Fruit fly (Drosophila melanogaster) whole organism, embryonic: Measurements from ENCODE around the gene capu.

ENCODE experiments used
- Antp ChIP-seq: fragments of 200-800 bp; sonication (Bioruptor generic); optimal IDR thresholded peaks from 3 replicates; lab custom pipeline; 2016; ENCODE audit warnings: missing biosample characterization, missing genetic modification characterization
- CG1024 ChIP-seq: fragments of 200-800 bp; sonication (Bioruptor generic); IDR thresholded peaks from 2 replicates; pipeline ENCODE4 v1.3.6; 2022; ENCODE audit warnings: missing biosample characterization, missing genetic modification characterization
- CG10274 ChIP-seq: fragments of 200-800 bp; sonication (Bioruptor generic); optimal IDR thresholded peaks from 3 replicates; lab custom pipeline; 2017; ENCODE audit warnings: missing biosample characterization, mild to moderate bottlenecking, missing genetic modification characterization
- CG10543 ChIP-seq: fragments of 200-800 bp; sonication (Bioruptor generic); optimal IDR thresholded peaks from 3 replicates; lab custom pipeline; 2017; ENCODE audit warnings: missing biosample characterization, mild to moderate bottlenecking, missing genetic modification characterization, moderate library complexity
- CG11247 ChIP-seq: fragments of 200-800 bp; sonication (Bioruptor generic); IDR thresholded peaks from 2 replicates; pipeline ENCODE4 v1.3.6; 2022; ENCODE audit warnings: missing biosample characterization, missing genetic modification characterization
- CG12744 ChIP-seq: fragments of 200-800 bp; sonication (Bioruptor generic); optimal IDR thresholded peaks from 2 replicates; lab custom pipeline; 2016; ENCODE audit warnings: missing biosample characterization, missing genetic modification characterization
- CG15011 ChIP-seq: fragments of 200-800 bp; sonication (Bioruptor generic); optimal IDR thresholded peaks from 3 replicates; lab custom pipeline; 2018; ENCODE audit warnings: missing biosample characterization, mild to moderate bottlenecking, missing genetic modification characterization
- CG17359 ChIP-seq: fragments of 200-800 bp; sonication (Bioruptor generic); optimal IDR thresholded peaks from 3 replicates; lab custom pipeline; 2018; ENCODE audit warnings: missing biosample characterization, mild to moderate bottlenecking, missing genetic modification characterization, moderate library complexity
- CG17568 ChIP-seq: fragments of 200-800 bp; sonication (Bioruptor generic); optimal IDR thresholded peaks from 2 replicates; lab custom pipeline; 2018; ENCODE audit warnings: missing biosample characterization, mild to moderate bottlenecking, missing genetic modification characterization, moderate library complexity
- CG18262 ChIP-seq: fragments of 200-800 bp; optimal IDR thresholded peaks from 3 replicates; lab custom pipeline; 2019; ENCODE audit warnings: missing biosample characterization, mild to moderate bottlenecking, missing genetic modification characterization, moderate library complexity
- CG1832 ChIP-seq: fragments of 200-800 bp; sonication (Bioruptor generic); optimal IDR thresholded peaks from 2 replicates; lab custom pipeline; 2017; ENCODE audit warnings: missing biosample characterization, mild to moderate bottlenecking, missing genetic modification characterization, inconsistent platforms
- CG2202 ChIP-seq: fragments of 200-800 bp; sonication (Bioruptor generic); optimal IDR thresholded peaks from 2 replicates; lab custom pipeline; 2018; ENCODE audit warnings: missing biosample characterization, mild to moderate bottlenecking, missing genetic modification characterization
- CG2712 ChIP-seq: fragments of 200-800 bp; optimal IDR thresholded peaks from 3 replicates; lab custom pipeline; 2019; ENCODE audit warnings: missing biosample characterization, mild to moderate bottlenecking, missing genetic modification characterization, moderate library complexity
- CG3995 ChIP-seq: fragments of 200-800 bp; sonication (Bioruptor generic); optimal IDR thresholded peaks from 3 replicates; lab custom pipeline; 2016; ENCODE audit warnings: missing biosample characterization, missing genetic modification characterization
- CG4404 ChIP-seq: fragments of 200-800 bp; sonication (Bioruptor generic); IDR thresholded peaks from 2 replicates; pipeline ENCODE4 v1.3.6; 2022; ENCODE audit warnings: missing biosample characterization, missing genetic modification characterization
- CG4707 ChIP-seq: fragments of 200-800 bp; sonication (Bioruptor generic); optimal IDR thresholded peaks from 2 replicates; lab custom pipeline; 2018; ENCODE audit warnings: missing biosample characterization, mild to moderate bottlenecking, missing genetic modification characterization, moderate library complexity
- CG4854 ChIP-seq: fragments of 200-800 bp; sonication (Bioruptor generic); optimal IDR thresholded peaks from 2 replicates; lab custom pipeline; 2016; ENCODE audit warnings: missing biosample characterization, missing genetic modification characterization, inconsistent platforms
- CG7745 ChIP-seq: fragments of 200-800 bp; sonication (Bioruptor generic); optimal IDR thresholded peaks from 2 replicates; lab custom pipeline; 2018; ENCODE audit warnings: missing biosample characterization, mild to moderate bottlenecking, missing genetic modification characterization, moderate library complexity
- CG7839 ChIP-seq: fragments of 200-800 bp; sonication (Bioruptor generic); optimal IDR thresholded peaks from 3 replicates; lab custom pipeline; 2018; ENCODE audit warnings: missing biosample characterization, mild to moderate bottlenecking, missing genetic modification characterization, moderate library complexity
- CG8478 ChIP-seq: fragments of >200 bp; optimal IDR thresholded peaks from 2 replicates; lab custom pipeline; 2018
- CG9215 ChIP-seq: fragments of 200-800 bp; sonication (Bioruptor generic); IDR thresholded peaks from 2 replicates; pipeline ENCODE4 v1.3.6; 2022; ENCODE audit warnings: missing biosample characterization, missing genetic modification characterization
- CG9609 ChIP-seq: fragments of 200-800 bp; sonication (Bioruptor generic); optimal IDR thresholded peaks from 3 replicates; lab custom pipeline; 2016; ENCODE audit warnings: missing biosample characterization, missing genetic modification characterization
- CG9797 ChIP-seq: fragments of 200-800 bp; sonication (Bioruptor generic); optimal IDR thresholded peaks from 3 replicates; lab custom pipeline; 2018; ENCODE audit warnings: missing biosample characterization, mild to moderate bottlenecking, missing genetic modification characterization
- CG9876 ChIP-seq: fragments of 200-800 bp; sonication (Bioruptor generic); optimal IDR thresholded peaks from 2 replicates; lab custom pipeline; 2016; ENCODE audit warnings: missing biosample characterization, missing genetic modification characterization
- Dip3 ChIP-seq: fragments of 200-800 bp; sonication (Bioruptor generic); optimal IDR thresholded peaks from 3 replicates; lab custom pipeline; 2016; ENCODE audit warnings: missing biosample characterization, missing genetic modification characterization
- Drgx ChIP-seq: fragments of 200-800 bp; sonication (Bioruptor generic); IDR thresholded peaks from 2 replicates; pipeline ENCODE4 v1.3.6; 2022; ENCODE audit warnings: missing biosample characterization, missing genetic modification characterization
- E2f2 ChIP-seq: fragments of 200-800 bp; sonication (Bioruptor generic); IDR thresholded peaks from 2 replicates; pipeline ENCODE4 v1.3.6; 2022; ENCODE audit warnings: missing biosample characterization, missing genetic modification characterization
- Gsc ChIP-seq: fragments of 200-800 bp; sonication (Bioruptor generic); IDR thresholded peaks from 2 replicates; pipeline ENCODE4 v1.3.6; 2022; ENCODE audit warnings: missing biosample characterization, missing genetic modification characterization
- Gug ChIP-seq: fragments of 200-800 bp; sonication (Bioruptor generic); IDR thresholded peaks from 4 replicates; pipeline ENCODE4 v1.3.6; 2022; ENCODE audit warnings: missing biosample characterization, missing genetic modification characterization
- H15 ChIP-seq: fragments of 200-800 bp; sonication (Bioruptor generic); IDR thresholded peaks from 3 replicates; pipeline ENCODE4 v1.3.6; 2022; ENCODE audit warnings: missing biosample characterization, missing genetic modification characterization
- Mrtf ChIP-seq: fragments of 200-800 bp; sonication (Bioruptor generic); IDR thresholded peaks from 3 replicates; pipeline ENCODE4 v1.3.6; 2022; ENCODE audit warnings: missing biosample characterization, missing genetic modification characterization
- Neu2 ChIP-seq: fragments of 200-800 bp; sonication (Bioruptor generic); optimal IDR thresholded peaks from 3 replicates; lab custom pipeline; 2016; ENCODE audit warnings: missing biosample characterization, missing genetic modification characterization, borderline replicate concordance
- Side ChIP-seq: fragments of 200-800 bp; sonication (Bioruptor generic); optimal IDR thresholded peaks from 2 replicates; lab custom pipeline; 2016; ENCODE audit warnings: missing biosample characterization, missing genetic modification characterization
- Sry-β ChIP-seq: fragments of 200-800 bp; sonication (Bioruptor generic); optimal IDR thresholded peaks from 2 replicates; lab custom pipeline; 2018; ENCODE audit warnings: missing biosample characterization, mild to moderate bottlenecking, missing genetic modification characterization, moderate library complexity
- ab ChIP-seq: fragments of 200-800 bp; sonication (Bioruptor generic); optimal IDR thresholded peaks from 2 replicates; lab custom pipeline; 2016; ENCODE audit warnings: missing biosample characterization, missing genetic modification characterization
- croc ChIP-seq: fragments of 200-800 bp; sonication (Bioruptor generic); conservative IDR thresholded peaks from 3 replicates; pipeline ENCODE4 v1.3.6; 2022; ENCODE audit warnings: missing biosample characterization, missing genetic modification characterization
- crp ChIP-seq, 2 experiments: fragments of 200-800 bp; sonication (Bioruptor generic); optimal IDR thresholded peaks; 2 replicates in 1 of 2; 3 replicates in 1 of 2; lab custom pipeline; 2017; ENCODE audit warnings: missing biosample characterization in 2 of 2, missing genetic modification characterization in 2 of 2, mild to moderate bottlenecking in 1 of 2, moderate library complexity in 1 of 2
- dimm ChIP-seq: fragments of 200-800 bp; sonication (Bioruptor generic); IDR thresholded peaks from 2 replicates; pipeline ENCODE4 v1.3.6; 2022; ENCODE audit warnings: missing biosample characterization, missing genetic modification characterization
- dysf ChIP-seq: fragments of 200-800 bp; sonication (Bioruptor generic); IDR thresholded peaks from 3 replicates; pipeline ENCODE4 v1.3.6; 2022; ENCODE audit warnings: missing biosample characterization, missing genetic modification characterization
- grn ChIP-seq: fragments of 200-800 bp; sonication (Bioruptor generic); optimal IDR thresholded peaks from 3 replicates; lab custom pipeline; 2017; ENCODE audit warnings: missing biosample characterization, missing genetic modification characterization
- hb ChIP-seq: fragments of 200-800 bp; sonication (Bioruptor generic); IDR thresholded peaks from 3 replicates; pipeline ENCODE4 v1.3.6; 2022; ENCODE audit warnings: missing biosample characterization, missing genetic modification characterization; ENCODE audit not compliant: partially characterized antibody
- her ChIP-seq: fragments of 200-800 bp; sonication (Bioruptor generic); optimal IDR thresholded peaks from 2 replicates; lab custom pipeline; 2016; ENCODE audit warnings: missing biosample characterization, missing genetic modification characterization
- insv ChIP-seq, 2 experiments: fragments of 200-800 bp; sonication (Bioruptor generic); optimal IDR thresholded peaks; 3 replicates each; lab custom pipeline; 2016 to 2018; ENCODE audit warnings: missing biosample characterization in 2 of 2, missing genetic modification characterization in 2 of 2
- luna ChIP-seq: fragments of 200-800 bp; sonication (Bioruptor generic); optimal IDR thresholded peaks from 2 replicates; lab custom pipeline; 2016; ENCODE audit warnings: missing biosample characterization, missing genetic modification characterization
- nmo ChIP-seq: fragments of 200-800 bp; sonication (Bioruptor generic); optimal IDR thresholded peaks from 2 replicates; lab custom pipeline; 2018; ENCODE audit warnings: missing biosample characterization, mild to moderate bottlenecking, missing genetic modification characterization, moderate library complexity
- pho ChIP-seq: fragments of 200-800 bp; sonication (Bioruptor generic); optimal IDR thresholded peaks from 2 replicates; lab custom pipeline; 2016; ENCODE audit warnings: missing biosample characterization, missing genetic modification characterization
- pita ChIP-seq: fragments of 200-800 bp; sonication (Bioruptor generic); optimal IDR thresholded peaks from 2 replicates; lab custom pipeline; 2017; ENCODE audit warnings: missing biosample characterization, mild to moderate bottlenecking, missing genetic modification characterization
- prd ChIP-seq, 3 experiments: fragments of >200 bp in 2 of 3; fragments of 200-800 bp in 1 of 3; sonication (Bioruptor generic) in 1 of 3; optimal IDR thresholded peaks in 2 of 3; IDR thresholded peaks in 1 of 3; 2 replicates in 2 of 3; 3 replicates in 1 of 3; pipeline versions ENCODE4 v1.3.6 to Lab custom; 2017 to 2022; ENCODE audit warnings: missing biosample characterization in 1 of 3, missing genetic modification characterization in 1 of 3
- repo ChIP-seq: fragments of 200-800 bp; sonication (Bioruptor generic); optimal IDR thresholded peaks from 2 replicates; lab custom pipeline; 2016; ENCODE audit warnings: missing biosample characterization, missing genetic modification characterization
- slp2 ChIP-seq: fragments of 200-800 bp; sonication (Bioruptor generic); optimal IDR thresholded peaks from 2 replicates; lab custom pipeline; 2016; ENCODE audit warnings: missing biosample characterization, missing genetic modification characterization
- unpg ChIP-seq: fragments of 200-800 bp; sonication (Bioruptor generic); optimal IDR thresholded peaks from 3 replicates; lab custom pipeline; 2018; ENCODE audit warnings: missing biosample characterization, mild to moderate bottlenecking, missing genetic modification characterization, moderate library complexity
- zfh1 ChIP-seq: fragments of 200-800 bp; sonication (Bioruptor generic); IDR thresholded peaks from 3 replicates; pipeline ENCODE4 v1.3.6; 2022; ENCODE audit warnings: missing biosample characterization, missing genetic modification characterization

capu gene

dm6 chr2L:3853507-3854030, 49.1 kb downstream of the capu start (continued):
- TF ChIP-seq CG1024 (no peak), CG18262 (tag; lab: Kevin White, UChicago) (peak; percentile 36), CG9215 (GFP tag; lab: Robert Waterston, UW) (no peak), Dip3 (GFP tag; lab: Kevin White, UChicago) (no peak), CG15011 (GFP tag; lab: Kevin White, UChicago) (no peak), E2f2 (GFP tag; lab: Robert Waterston, UW) (no peak), CG2202 (tag; lab: Kevin White, UChicago) (no peak), grn (GFP tag; lab: Kevin White, UChicago) (no peak), CG1832 (GFP tag; lab: Kevin White, UChicago) (no peak), CG11247 (GFP tag; lab: Robert Waterston, UW) (no peak), pho (GFP tag; lab: Kevin White, UChicago) (no peak), croc (GFP tag; lab: Robert Waterston, UW) (no peak), crp (GFP tag; optimal IDR thresholded peaks at IDR 0.05; lab: Kevin White, UChicago) (no peak), CG7839 (tag; lab: Kevin White, UChicago) (no peak), CG4404 (GFP tag; lab: Robert Waterston, UW) (peak; percentile 45), pita (GFP tag; lab: Kevin White, UChicago) (no peak), insv (GFP tag; optimal IDR thresholded peaks at IDR 0.05; lab: Kevin White, UChicago) (no peak), CG4707 (GFP tag; lab: Kevin White, UChicago) (no peak), nmo (GFP tag; lab: Kevin White, UChicago) (peak; percentile 22), Drgx (GFP tag; lab: Robert Waterston, UW) (no peak), Gug (GFP tag; lab: Robert Waterston, UW) (no peak), hb (GFP tag; lab: Robert Waterston, UW) (no peak), Antp (GFP tag; lab: Kevin White, UChicago) (no peak), prd (optimal IDR thresholded peaks at IDR 0.05; lab: Kevin White, UChicago) (no peak), prd (GFP tag; IDR thresholded peaks at IDR 0.05; lab: Robert Waterston, UW) (peak; percentile 71), repo (no peak), Mrtf (GFP tag; lab: Robert Waterston, UW) (no peak), CG12744 (GFP tag; lab: Kevin White, UChicago) (no peak), CG10274 (GFP tag; lab: Kevin White, UChicago) (no peak), dysf (no peak), dimm (GFP tag; lab: Robert Waterston, UW) (no peak), luna (GFP tag; lab: Kevin White, UChicago) (no peak), CG10543 (GFP tag; lab: Kevin White, UChicago) (no peak), CG4854 (GFP tag; lab: Kevin White, UChicago) (no peak), CG3995 (GFP tag; lab: Kevin White, UChicago) (no peak), CG17359 (tag; lab: Kevin White, UChicago) (no peak), CG9797 (GFP tag; lab: Kevin White, UChicago) (no peak), Sry-β (no peak), CG8478 (no peak), zfh1 (GFP tag; lab: Robert Waterston, UW) (no peak), Neu2 (GFP tag; lab: Kevin White, UChicago) (no peak), her (no peak), CG17568 (GFP tag; lab: Kevin White, UChicago) (no peak), CG9609 (GFP tag; lab: Kevin White, UChicago) (no peak), H15 (GFP tag; lab: Robert Waterston, UW) (no peak), slp2 (GFP tag; lab: Kevin White, UChicago) (no peak), CG2712 (tag; lab: Kevin White, UChicago) (peak; percentile 35), Gsc (GFP tag; lab: Robert Waterston, UW) (no peak), CG7745 (no peak), Side (GFP tag; lab: Kevin White, UChicago) (no peak), CG9876 (GFP tag; lab: Kevin White, UChicago) (no peak), unpg (no peak), ab (GFP tag; lab: Kevin White, UChicago) (no peak)
